Worm (Caenorhabditis elegans): ENCODE data around the gene grl-8.

DNA sequence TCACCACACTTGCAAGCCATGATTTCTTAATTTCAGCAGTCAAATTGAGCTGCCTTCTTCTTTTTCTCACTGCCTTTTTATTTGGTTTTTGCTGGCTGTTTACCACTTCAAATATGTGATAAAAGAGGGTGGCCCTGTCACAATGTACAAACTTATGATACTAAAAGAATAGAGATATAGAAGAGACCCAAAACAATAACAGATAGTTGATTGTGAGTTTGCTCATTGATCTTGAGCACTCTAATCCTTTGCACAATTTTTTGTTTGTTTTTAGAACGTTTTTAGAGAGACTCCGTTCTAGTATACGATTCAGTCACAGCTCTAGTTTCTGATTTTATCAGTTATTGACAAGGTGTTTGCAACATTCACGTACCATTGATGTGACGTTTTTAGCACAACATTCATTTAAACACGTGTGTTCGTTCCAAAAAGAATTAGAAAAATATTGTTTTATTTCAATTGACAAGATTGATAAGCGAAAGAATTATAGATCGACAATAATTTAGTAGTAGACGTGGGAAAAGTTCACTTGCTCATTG is 41.0 kb downstream of the grl-8 start, which contains the start of gene mtl-1:
- TF ChIP-seq klf-2 (GFP tag; conservative IDR thresholded peaks at IDR 0.05) (no peak), T22C8.4 (GFP tag; IDR thresholded peaks at IDR 0.05) (no peak), flt-1 (GFP tag; IDR thresholded peaks at IDR 0.05) (no peak), ztf-29 (GFP tag; IDR thresholded peaks at IDR 0.05) (no peak), ztf-23 (GFP tag; IDR thresholded peaks at IDR 0.05) (no peak)
